Worm (Caenorhabditis elegans) whole organism, L1 larva: ENCODE measurements around the gene C34B4.5.

ENCODE experiments used
- fkh-10 ChIP-seq: sonication (generic microtip); optimal IDR thresholded peaks from 2 replicates; lab custom pipeline; 2017; ENCODE audit warnings: missing biosample characterization, missing genetic modification reagents, missing genetic modification characterization
- hpl-2 ChIP-seq: fragments of 150-350 bp; optimal IDR thresholded peaks from 2 replicates; lab custom pipeline; 2014; ENCODE audit warnings: missing biosample characterization, missing genetic modification reagents, missing genetic modification characterization
- jun-1 ChIP-seq: fragments of 150-350 bp; optimal IDR thresholded peaks from 2 replicates; lab custom pipeline; 2014; ENCODE audit warnings: missing biosample characterization, missing genetic modification reagents, missing genetic modification characterization
- lin-15B ChIP-seq: fragments of 150-350 bp; sonication (generic microtip); optimal IDR thresholded peaks from 3 replicates; lab custom pipeline; 2014; ENCODE audit warnings: missing biosample characterization, missing genetic modification characterization
- mef-2 ChIP-seq: fragments of 150-350 bp; optimal IDR thresholded peaks from 2 replicates; lab custom pipeline; 2014; ENCODE audit warnings: missing biosample characterization, missing genetic modification characterization
- nhr-237 ChIP-seq: fragments of 150-350 bp; optimal IDR thresholded peaks from 2 replicates; lab custom pipeline; 2014; ENCODE audit warnings: missing biosample characterization, missing genetic modification characterization
- sox-4 ChIP-seq: sonication (generic microtip); optimal IDR thresholded peaks from 2 replicates; lab custom pipeline; 2016; ENCODE audit warnings: missing genetic modification characterization, missing compliant biosample characterization

ce11 chrV:13085227-13085640 lies 10.5 kb upstream of the C34B4.5 start:
- TF ChIP-seq nhr-237 (tag; lab: Kevin White, UChicago): no peak
- TF ChIP-seq lin-15B: no peak
- no peak for TF ChIP-seq hpl-2 (GFP tag; lab: Kevin White, UChicago)
- TF ChIP-seq sox-4: no peak
- no peak for TF ChIP-seq mef-2 (tag; lab: Kevin White, UChicago)
- TF ChIP-seq jun-1 (tag; lab: Kevin White, UChicago): no peak
- no peak for TF ChIP-seq fkh-10 (GFP tag; lab: Kevin White, UChicago)
